Worm (Caenorhabditis elegans) whole organism, L4 larva: ENCODE measurements around the gene K07H8.2.

Source experiments
- ama-1 ChIP-seq: fragments of 150-350 bp; optimal IDR thresholded peaks from 2 replicates; lab custom pipeline; 2014; ENCODE audit warnings: inconsistent platforms, mixed read lengths
- daf-16 ChIP-seq, 3 experiments: sonication (generic microtip); optimal IDR thresholded peaks; 2 replicates each; lab custom pipeline; 2016 to 2017; ENCODE audit warnings: missing genetic modification characterization in 3 of 3, missing genetic modification reagents in 3 of 3, mild to moderate bottlenecking in 2 of 3, missing compliant biosample characterization in 2 of 3, missing biosample characterization in 1 of 3, moderate library complexity in 1 of 3
- lin-15B ChIP-seq: fragments of 150-350 bp; sonication (generic microtip); optimal IDR thresholded peaks from 3 replicates; lab custom pipeline; 2014; ENCODE audit warnings: missing biosample characterization, missing genetic modification characterization
- nhr-10 ChIP-seq: fragments of 150-350 bp; optimal IDR thresholded peaks from 2 replicates; lab custom pipeline; 2014; ENCODE audit warnings: missing biosample characterization, missing genetic modification characterization
- nhr-28 ChIP-seq: fragments of 150-350 bp; optimal IDR thresholded peaks from 2 replicates; lab custom pipeline; 2014; ENCODE audit warnings: missing biosample characterization, missing genetic modification characterization
- pha-4 ChIP-seq, 2 experiments: fragments of 150-350 bp in 1 of 2; fragments of 200-800 bp in 1 of 2; sonication (Bioruptor generic) in 1 of 2; IDR thresholded peaks in 1 of 2; optimal IDR thresholded peaks in 1 of 2; 2 replicates each; pipeline versions ENCODE4 v1.3.6 to Lab custom; 2014 to 2022; ENCODE audit warnings: missing genetic modification characterization in 2 of 2, missing genetic modification reagents in 2 of 2, missing biosample characterization in 1 of 2, missing compliant biosample characterization in 1 of 2
- set-16 ChIP-seq: fragments of 200-800 bp; sonication (Bioruptor generic); IDR thresholded peaks from 2 replicates; pipeline ENCODE4 v1.3.6; 2022; ENCODE audit warnings: missing genetic modification reagents, missing genetic modification characterization, missing compliant biosample characterization

DNA sequence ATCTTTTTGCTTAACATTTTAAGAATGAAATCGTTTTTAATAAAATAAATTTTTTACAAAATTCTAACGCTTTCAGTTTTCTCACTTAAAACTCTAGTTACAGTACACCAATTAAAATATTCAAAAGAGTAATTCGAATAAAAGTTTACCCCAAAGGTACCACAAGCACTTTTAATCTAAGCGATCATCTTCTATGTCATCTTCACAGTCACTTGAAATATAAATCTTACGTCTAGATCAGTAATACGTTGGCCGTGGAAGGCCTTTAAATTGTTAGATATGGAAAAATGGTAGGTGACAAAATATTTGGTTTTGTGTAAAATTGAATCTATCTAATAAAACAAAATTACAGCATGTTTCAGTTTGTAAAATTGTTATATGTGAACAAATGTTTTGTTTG, 44.0 kb upstream of the K07H8.2 start:
- TF ChIP-seq set-16 (no peak), nhr-10 (tag; lab: Kevin White, UChicago) (no peak), daf-16 (GFP tag; optimal IDR thresholded peaks at IDR 0.05; lab: Kevin White, UChicago) (no peak), daf-16 (tag; optimal IDR thresholded peaks at IDR 0.05; lab: Kevin White, UChicago) (no peak), pha-4 (GFP tag; IDR thresholded peaks at IDR 0.05; lab: Robert Waterston, UW) (no peak), pha-4 (tag; optimal IDR thresholded peaks at IDR 0.05; lab: Kevin White, UChicago) (no peak), lin-15B (no peak), ama-1 (lab: Kevin White, UChicago) (no peak), nhr-28 (tag; lab: Kevin White, UChicago) (no peak)
